Worm (Caenorhabditis elegans) whole organism, L4 larva: Measurements from ENCODE around the gene Y48B6A.5.

ENCODE experiments used
- D1046.2 ChIP-seq: fragments of 200-800 bp; sonication (Bioruptor generic); IDR thresholded peaks from 2 replicates; pipeline ENCODE4 v1.3.6; 2022; ENCODE audit warnings: missing genetic modification characterization, missing compliant biosample characterization
- F10B5.3 ChIP-seq: sonication (generic microtip); optimal IDR thresholded peaks from 2 replicates; lab custom pipeline; 2016; ENCODE audit warnings: mild to moderate bottlenecking, missing genetic modification characterization, missing compliant biosample characterization
- F37D6.2 ChIP-seq: sonication (generic microtip); optimal IDR thresholded peaks from 2 replicates; lab custom pipeline; 2016; ENCODE audit warnings: mild to moderate bottlenecking, missing genetic modification characterization, missing compliant biosample characterization
- R02D3.7 ChIP-seq: fragments of 150-350 bp; sonication (generic microtip); optimal IDR thresholded peaks from 3 replicates; lab custom pipeline; 2014; ENCODE audit warnings: missing biosample characterization, missing genetic modification characterization
- Y105C5A.15 ChIP-seq: fragments of 200-800 bp; sonication (Bioruptor generic); IDR thresholded peaks from 2 replicates; pipeline ENCODE4 v1.3.6; 2022; ENCODE audit warnings: missing genetic modification characterization, missing compliant biosample characterization
- Y48G9A.11 ChIP-seq: fragments of 200-800 bp; sonication (Bioruptor generic); IDR thresholded peaks from 2 replicates; pipeline ENCODE4 v1.3.6; 2022; ENCODE audit warnings: missing genetic modification reagents, missing genetic modification characterization, missing compliant biosample characterization
- Y75B8A.6 ChIP-seq: fragments of 200-800 bp; sonication (Bioruptor generic); IDR thresholded peaks from 2 replicates; pipeline ENCODE4 v1.3.6; 2022; ENCODE audit warnings: missing genetic modification reagents, missing genetic modification characterization, missing compliant biosample characterization
- aha-1 ChIP-seq: fragments of 150-350 bp; peaks from one replicate; lab custom pipeline; 2014; ENCODE audit warnings: missing biosample characterization, missing genetic modification characterization
- arid-1 ChIP-seq: fragments of 200-800 bp; sonication (Bioruptor generic); conservative IDR thresholded peaks from 2 replicates; pipeline ENCODE4 v1.3.6; 2022; ENCODE audit warnings: missing genetic modification reagents, missing genetic modification characterization, missing compliant biosample characterization
- attf-4 ChIP-seq: sonication (generic microtip); optimal IDR thresholded peaks from 3 replicates; lab custom pipeline; 2017; ENCODE audit warnings: missing biosample characterization, missing genetic modification characterization
- ceh-20 ChIP-seq: fragments of 200-800 bp; sonication (Bioruptor generic); IDR thresholded peaks from 2 replicates; pipeline ENCODE4 v1.3.6; 2022; ENCODE audit warnings: missing genetic modification reagents, missing genetic modification characterization, missing compliant biosample characterization
- ceh-82 ChIP-seq: sonication (generic microtip); optimal IDR thresholded peaks from 2 replicates; lab custom pipeline; 2017; ENCODE audit warnings: missing biosample characterization, missing genetic modification characterization
- gei-8 ChIP-seq: fragments of 200-800 bp; sonication (Bioruptor generic); optimal IDR thresholded peaks from 2 replicates; lab custom pipeline; 2018; ENCODE audit warnings: mild to moderate bottlenecking, missing genetic modification characterization, missing compliant biosample characterization
- lin-1 ChIP-seq: fragments of 200-800 bp; sonication (Bioruptor generic); IDR thresholded peaks from 2 replicates; pipeline ENCODE4 v1.3.6; 2022; ENCODE audit warnings: missing genetic modification reagents, missing genetic modification characterization, missing compliant biosample characterization
- lin-15B ChIP-seq: fragments of 150-350 bp; sonication (generic microtip); optimal IDR thresholded peaks from 3 replicates; lab custom pipeline; 2014; ENCODE audit warnings: missing biosample characterization, missing genetic modification characterization
- lin-39 ChIP-seq: fragments of 150-350 bp; optimal IDR thresholded peaks from 2 replicates; lab custom pipeline; 2014; ENCODE audit warnings: missing biosample characterization, missing genetic modification reagents, missing genetic modification characterization
- lsy-2 ChIP-seq, 2 experiments: fragments of 150-350 bp in 1 of 2; sonication (generic microtip) in 1 of 2; optimal IDR thresholded peaks; 2 replicates each; lab custom pipeline; 2014 to 2017; ENCODE audit warnings: missing biosample characterization in 2 of 2, missing genetic modification characterization in 2 of 2
- mxl-2 ChIP-seq: fragments of 200-800 bp; sonication (Bioruptor generic); conservative IDR thresholded peaks from 2 replicates; pipeline ENCODE4 v1.3.6; 2022; ENCODE audit warnings: missing genetic modification reagents, missing genetic modification characterization, missing compliant biosample characterization
- nhr-11 ChIP-seq: fragments of 150-350 bp; optimal IDR thresholded peaks from 2 replicates; lab custom pipeline; 2014; ENCODE audit warnings: missing biosample characterization, missing genetic modification characterization
- nhr-28 ChIP-seq: fragments of 150-350 bp; optimal IDR thresholded peaks from 2 replicates; lab custom pipeline; 2014; ENCODE audit warnings: missing biosample characterization, missing genetic modification characterization
- nhr-41 ChIP-seq: fragments of 200-800 bp; sonication (Bioruptor generic); IDR thresholded peaks from 2 replicates; pipeline ENCODE4 v1.3.6; 2022; ENCODE audit warnings: missing genetic modification reagents, missing genetic modification characterization, missing compliant biosample characterization
- pqm-1 ChIP-seq: sonication (generic microtip); optimal IDR thresholded peaks from 2 replicates; lab custom pipeline; 2017; ENCODE audit warnings: missing biosample characterization, missing genetic modification characterization
- rbr-2 ChIP-seq: sonication (generic microtip); optimal IDR thresholded peaks from 2 replicates; lab custom pipeline; 2016; ENCODE audit warnings: missing genotype, missing genetic modification characterization, missing compliant biosample characterization
- set-16 ChIP-seq: fragments of 200-800 bp; sonication (Bioruptor generic); IDR thresholded peaks from 2 replicates; pipeline ENCODE4 v1.3.6; 2022; ENCODE audit warnings: missing genetic modification reagents, missing genetic modification characterization, missing compliant biosample characterization
- snpc-1.2 ChIP-seq: fragments of 200-800 bp; sonication (Bioruptor generic); IDR thresholded peaks from 2 replicates; pipeline ENCODE4 v1.3.6; 2022; ENCODE audit warnings: missing genetic modification reagents, missing genetic modification characterization, missing compliant biosample characterization
- snpc-4 ChIP-seq: fragments of 150-350 bp; optimal IDR thresholded peaks from 2 replicates; lab custom pipeline; 2014; ENCODE audit warnings: missing biosample characterization, missing genetic modification characterization
- unc-62 ChIP-seq, 3 experiments: fragments of 150-350 bp in 1 of 3; sonication (generic microtip); optimal IDR thresholded peaks in 2 of 3; peaks in 1 of 3; 1 replicate in 1 of 3; 2 replicates in 2 of 3; lab custom pipeline; 2014 to 2017; ENCODE audit warnings: missing biosample characterization in 3 of 3, missing genetic modification characterization in 3 of 3, missing genetic modification reagents in 3 of 3, missing genotype in 1 of 3
- zip-11 ChIP-seq: fragments of 200-800 bp; sonication (Bioruptor generic); IDR thresholded peaks from 2 replicates; pipeline ENCODE4 v1.3.6; 2022; ENCODE audit warnings: missing genetic modification characterization, missing compliant biosample characterization
- zip-2 ChIP-seq: fragments of 150-350 bp; optimal IDR thresholded peaks from 2 replicates; lab custom pipeline; 2014; ENCODE audit warnings: missing biosample characterization, missing genetic modification characterization

The Y48B6A.5 gene

DNA sequence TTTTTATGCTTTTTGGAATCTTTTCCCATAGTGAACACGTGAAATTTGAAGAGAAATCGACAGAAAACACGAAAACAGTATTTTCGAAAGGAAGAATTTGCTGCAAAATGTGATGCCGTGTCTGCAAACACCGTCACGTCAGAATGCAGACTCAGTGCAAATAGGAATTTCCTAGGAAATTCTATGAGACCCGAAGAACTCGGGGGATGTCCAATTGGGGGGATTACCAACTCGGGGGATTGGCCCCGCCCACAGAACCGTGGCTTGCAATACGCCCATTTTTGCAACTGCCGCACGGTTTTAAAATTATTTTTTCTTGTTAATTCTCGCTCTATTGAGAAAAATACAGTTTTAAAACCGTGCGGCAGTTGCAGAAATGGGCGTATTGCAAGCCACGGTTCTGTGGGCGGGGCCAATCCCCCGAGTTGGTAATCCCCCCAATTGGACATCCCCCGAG lies 32.9 kb downstream of the Y48B6A.5 start, which contains the start of gene cacn-1 (continued):
- TF ChIP-seq ceh-20 (GFP tag; lab: Robert Waterston, UW) = peak; percentile 67

DNA sequence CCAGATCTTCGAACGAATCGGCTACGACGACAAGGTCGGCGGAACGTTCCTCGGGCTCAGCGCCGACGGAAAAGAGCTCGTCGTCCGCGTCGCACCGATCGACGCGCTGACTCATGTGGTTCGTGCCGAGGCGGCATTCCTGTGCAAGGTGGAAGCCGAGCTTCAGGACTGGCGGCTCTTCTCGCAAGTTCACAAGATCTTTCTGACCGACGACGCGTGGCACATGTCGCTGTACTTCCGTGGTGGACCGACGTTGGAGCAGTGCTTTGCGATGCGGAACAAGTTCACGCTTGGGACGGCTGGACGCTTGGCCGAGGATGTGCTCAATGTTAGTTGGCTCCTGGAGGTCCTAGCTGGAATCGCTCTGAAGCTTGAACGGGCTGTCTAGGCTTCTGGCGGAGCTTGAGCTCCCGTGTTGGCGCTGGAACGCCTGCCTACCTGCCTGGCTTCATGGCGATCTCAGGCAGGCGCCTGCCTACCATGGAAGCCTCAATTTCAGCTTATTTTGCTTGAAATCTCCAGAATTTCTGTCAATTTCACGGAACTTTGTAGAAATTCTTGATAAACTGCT lies 36.1 kb downstream of the Y48B6A.5 start:
- TF ChIP-seq set-16 (GFP tag; lab: Robert Waterston, UW) = peak; percentile 88
- peak; percentile 77 for TF ChIP-seq aha-1 (tag; lab: Kevin White, UChicago)
- TF ChIP-seq lin-1 (GFP tag; lab: Robert Waterston, UW) = no peak
- TF ChIP-seq Y48G9A.11 (GFP tag; lab: Robert Waterston, UW) = no peak
- TF ChIP-seq zip-2 (tag; lab: Kevin White, UChicago) = no peak

DNA sequence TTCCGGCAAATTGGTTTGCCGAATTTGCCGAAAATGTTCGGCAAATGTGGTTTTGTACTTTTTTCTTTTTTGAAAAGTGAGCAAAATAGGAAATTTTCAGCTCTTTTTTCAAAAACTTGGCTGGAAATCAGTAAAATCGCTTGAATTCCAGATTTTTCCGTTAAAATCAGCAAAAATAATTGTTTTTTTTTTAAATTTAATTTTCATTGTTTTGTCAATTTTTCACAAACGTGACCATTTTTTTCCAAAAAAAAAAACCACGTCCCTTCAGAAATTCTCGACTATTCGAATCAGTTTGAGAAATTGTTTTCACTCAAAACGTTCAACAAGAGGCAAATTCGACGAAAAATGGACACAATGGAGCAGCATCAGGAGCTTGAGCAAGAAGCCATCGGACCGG lies 37.5 kb downstream of the Y48B6A.5 start, which contains the start of gene K09E4.1:
K09E4.1 (plus strand) TSS at position 301 of the 400 bp plus-strand sequence.
- TF ChIP-seq gei-8 (GFP tag; lab: Kevin White, UChicago) = no peak
- TF ChIP-seq snpc-1.2 = no peak
- TF ChIP-seq, all 104 proteins: peak for 0

DNA sequence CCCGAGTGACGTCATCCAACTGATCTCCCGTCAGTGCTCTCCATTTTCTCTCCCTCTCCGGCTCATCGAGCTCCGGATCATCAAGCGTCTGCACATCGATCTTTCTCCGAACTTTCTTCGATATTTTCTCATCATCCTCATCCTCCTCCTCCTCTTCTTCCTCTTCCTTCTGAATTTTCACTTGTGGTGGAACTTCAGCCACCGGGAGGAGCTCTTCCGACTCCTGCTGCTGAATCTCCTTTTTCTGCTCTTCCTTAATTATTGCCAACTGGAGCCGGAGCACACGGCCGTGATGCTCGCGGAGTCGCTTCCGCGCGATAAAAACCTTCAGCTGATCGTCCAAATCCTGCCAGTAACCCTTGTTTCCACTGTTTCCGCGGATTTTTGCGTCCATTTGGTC lies 38.7 kb downstream of the Y48B6A.5 start:
- peak in 1 of 2 experiments; percentile 54 for TF ChIP-seq unc-62 (GFP tag; optimal IDR thresholded peaks at IDR 0.05 in 1 of 2; lab: Kevin White, UChicago)
- TF ChIP-seq unc-62 (tag; optimal IDR thresholded peaks at IDR 0.05; lab: Kevin White, UChicago) = no peak
- TF ChIP-seq set-16 (GFP tag; lab: Robert Waterston, UW) = peak; percentile 58
- TF ChIP-seq arid-1 (GFP tag; lab: Robert Waterston, UW) = 0 out of 2 replicates have a peak, but pooled peaks have one; percentile 14
- no peak for TF ChIP-seq Y75B8A.6 (GFP tag; lab: Robert Waterston, UW)

DNA sequence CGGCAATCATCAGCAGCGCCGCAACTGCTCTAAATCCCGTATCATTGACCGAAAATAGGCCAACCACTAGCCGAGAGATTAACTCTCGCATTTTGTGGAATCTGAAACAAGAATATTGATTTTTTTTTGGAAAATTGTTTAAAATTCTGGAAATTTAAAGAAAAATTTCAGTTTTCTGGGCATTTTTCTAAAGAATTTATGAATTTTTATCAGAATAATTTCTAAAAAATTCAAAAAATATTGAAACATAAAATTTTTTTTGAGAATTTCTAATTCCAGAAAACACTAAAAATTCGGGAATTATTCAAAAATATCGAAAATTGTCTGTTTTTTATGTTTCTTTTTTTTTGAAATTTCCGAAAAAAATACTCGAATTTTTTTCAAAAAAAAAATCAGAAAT lies 42.3 kb downstream of the Y48B6A.5 start, which contains the start of gene algn-3:
algn-3 (minus strand) TSS at position 101 of the 400 bp plus-strand sequence.
- TF ChIP-seq attf-4 (tag; lab: Kevin White, UChicago) (no peak), gei-8 (GFP tag; lab: Kevin White, UChicago) (no peak), D1046.2 (no peak), lin-39 (tag; lab: Kevin White, UChicago) (no peak), ceh-82 (tag; lab: Kevin White, UChicago) (no peak), F10B5.3 (tag; lab: Kevin White, UChicago) (no peak), pqm-1 (tag; lab: Kevin White, UChicago) (no peak), nhr-11 (tag; lab: Kevin White, UChicago) (no peak), nhr-28 (tag; lab: Kevin White, UChicago) (no peak)

DNA sequence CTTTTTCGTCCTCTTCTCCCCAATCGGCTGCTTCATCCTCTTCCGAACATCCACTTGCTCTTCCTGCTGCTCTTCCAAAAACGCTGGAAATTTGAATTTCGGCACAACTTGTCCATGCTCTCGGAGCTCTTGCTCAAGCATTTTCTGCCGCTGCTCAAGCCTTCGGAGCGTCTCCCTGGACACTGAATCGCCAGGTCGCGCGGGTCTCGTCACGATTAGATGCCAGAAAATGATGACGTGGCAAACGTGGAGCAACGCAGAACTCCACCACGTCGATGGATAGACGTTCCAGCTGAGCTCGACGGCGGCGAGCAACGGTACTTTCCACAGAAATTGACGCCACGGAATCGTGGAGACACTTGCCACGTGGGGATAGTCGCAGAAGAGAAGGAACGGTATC lies 45.8 kb downstream of the Y48B6A.5 start:
- TF ChIP-seq mxl-2 (GFP tag; lab: Robert Waterston, UW) (no peak), aha-1 (tag; lab: Kevin White, UChicago) (peak; percentile 27), zip-11 (GFP tag; lab: Robert Waterston, UW) (no peak), set-16 (GFP tag; lab: Robert Waterston, UW) (peak; percentile 65; the same call in 1 of the 2 replicates)

DNA sequence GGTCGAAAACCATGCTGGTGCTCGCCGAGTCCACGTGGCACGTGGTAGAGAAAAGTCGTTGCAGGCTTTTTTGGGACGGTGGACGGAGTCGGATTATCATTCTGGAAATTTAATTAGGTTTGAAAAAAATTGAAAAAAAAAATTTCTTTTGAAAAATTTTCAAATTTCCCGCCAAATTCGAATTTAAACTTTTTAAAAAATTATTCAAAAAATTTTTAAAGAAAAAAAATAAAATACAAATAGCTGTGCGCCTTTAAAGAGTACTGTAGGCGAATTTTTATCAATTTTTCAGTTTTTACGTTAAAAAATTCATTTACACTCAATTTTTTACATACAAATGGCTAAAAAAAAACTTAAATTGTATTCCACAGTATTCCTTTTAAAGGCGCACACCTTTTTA lies 48.2 kb downstream of the Y48B6A.5 start, which contains the start of gene K09E4.3:
K09E4.3 (minus strand) TSS at position 101 of the 400 bp plus-strand sequence.
- TF ChIP-seq F37D6.2 (tag; lab: Kevin White, UChicago) = no peak
- TF ChIP-seq lsy-2 (tag; optimal IDR thresholded peaks at IDR 0.05; lab: Kevin White, UChicago) = no peak
- TF ChIP-seq unc-62 (GFP tag; optimal IDR thresholded peaks at IDR 0.05 in 1 of 2; lab: Kevin White, UChicago) = peak in 1 of 2 experiments; percentile 27
- TF ChIP-seq unc-62 (tag; optimal IDR thresholded peaks at IDR 0.05; lab: Kevin White, UChicago) = no peak
- no peak for TF ChIP-seq Y105C5A.15 (GFP tag; lab: Robert Waterston, UW)
- TF ChIP-seq zip-11 (GFP tag; lab: Robert Waterston, UW) = no peak
- TF ChIP-seq nhr-41 (GFP tag; lab: Robert Waterston, UW) = no peak
- TF ChIP-seq rbr-2 = no peak
- TF ChIP-seq lin-1 (GFP tag; lab: Robert Waterston, UW) = no peak
- TF ChIP-seq lin-15B (tag; lab: Kevin White, UChicago) = no peak
- TF ChIP-seq set-16 (GFP tag; lab: Robert Waterston, UW) = 0 out of 2 replicates have a peak, but pooled peaks have one; percentile 0
- no peak for TF ChIP-seq snpc-4 (tag; lab: Kevin White, UChicago)
- TF ChIP-seq R02D3.7 (tag; lab: Kevin White, UChicago) = no peak
